Fruit fly (Drosophila melanogaster): Measurements from ENCODE around the gene Cdlc2.

The Cdlc2 gene

dm6 chr2L:1361771-1362632, 17.8 kb downstream of the Cdlc2 start, which contains the start of gene NLaz (continued):
- TF ChIP-seq HLH54F (GFP tag; optimal IDR thresholded peaks at IDR 0.05) (peak; percentile 2), CG2202 (tag; optimal IDR thresholded peaks at IDR 0.05) (no peak), gsb-n (tag; optimal IDR thresholded peaks at IDR 0.05) (no peak), NK7.1 (GFP tag; optimal IDR thresholded peaks at IDR 0.05) (no peak), Ravus (GFP tag; IDR thresholded peaks at IDR 0.05) (no peak), crp (GFP tag; optimal IDR thresholded peaks at IDR 0.05) (no peak), CG12942 (GFP tag; optimal IDR thresholded peaks at IDR 0.05) (no peak), run (tag; optimal IDR thresholded peaks at IDR 0.05) (no peak), CG12744 (GFP tag; optimal IDR thresholded peaks at IDR 0.05) (peak; percentile 37), CG4282 (GFP tag; optimal IDR thresholded peaks at IDR 0.05) (no peak), bbx (GFP tag; IDR thresholded peaks at IDR 0.05; ENCODE audit: partially characterized antibody) (peak; percentile 20; the same call in 1 of the 2 replicates), nau (GFP tag; optimal IDR thresholded peaks at IDR 0.05) (no peak), CG12104 (GFP tag; optimal IDR thresholded peaks at IDR 0.05) (no peak), E2f2 (GFP tag; IDR thresholded peaks at IDR 0.05) (no peak), Atf3 (GFP tag; optimal IDR thresholded peaks at IDR 0.05) (no peak), Xbp1 (GFP tag; optimal IDR thresholded peaks at IDR 0.05) (peak; percentile 53), Rx (GFP tag; IDR thresholded peaks at IDR 0.05) (no peak), bab2 (GFP tag; optimal IDR thresholded peaks at IDR 0.05) (peak; percentile 65), CG17186 (GFP tag; optimal IDR thresholded peaks at IDR 0.05) (no peak), zen (tag; optimal IDR thresholded peaks at IDR 0.05) (no peak), Camta (GFP tag; optimal IDR thresholded peaks at IDR 0.05) (no peak), slbo (GFP tag; IDR thresholded peaks at IDR 0.05) (peak; percentile 55), D19A (tag; optimal IDR thresholded peaks at IDR 0.05) (no peak), Antp (GFP tag; optimal IDR thresholded peaks at IDR 0.05) (peak; percentile 25), CG5245 (GFP tag; optimal IDR thresholded peaks at IDR 0.05) (peak; percentile 78), lmd (GFP tag; IDR thresholded peaks at IDR 0.05) (peak; percentile 78; the same call in 1 of the 2 replicates), lilli (GFP tag; optimal IDR thresholded peaks at IDR 0.05) (peak; percentile 25), CG17328 (GFP tag; IDR thresholded peaks at IDR 0.05) (peak; percentile 62), bsh (GFP tag; optimal IDR thresholded peaks at IDR 0.05) (no peak), az2 (GFP tag; optimal IDR thresholded peaks at IDR 0.05) (peak; percentile 60), Dp (GFP tag; optimal IDR thresholded peaks at IDR 0.05) (peak; percentile 4), fd3F (GFP tag; optimal IDR thresholded peaks at IDR 0.05) (peak; percentile 27), eve (GFP tag; optimal IDR thresholded peaks at IDR 0.05) (no peak), vfl (GFP tag; optimal IDR thresholded peaks at IDR 0.05) (no peak), CG17829 (tag; optimal IDR thresholded peaks at IDR 0.05) (no peak), Aef1 (GFP tag; IDR thresholded peaks at IDR 0.05) (peak; percentile 52; the same call in 1 of the 3 replicates), Abd-B (GFP tag; optimal IDR thresholded peaks at IDR 0.05) (no peak), croc (GFP tag; conservative IDR thresholded peaks at IDR 0.05) (no peak), CG4820 (GFP tag; optimal IDR thresholded peaks at IDR 0.05) (peak; percentile 50), HLH3B (GFP tag; IDR thresholded peaks at IDR 0.05) (peak; percentile 56; the same call in 1 of the 2 replicates), CG8944 (GFP tag; optimal IDR thresholded peaks at IDR 0.05) (no peak), CG5180 (GFP tag; optimal IDR thresholded peaks at IDR 0.05) (no peak), Side (GFP tag; optimal IDR thresholded peaks at IDR 0.05) (no peak), CoRest (tag; optimal IDR thresholded peaks at IDR 0.05) (peak; percentile 19), D19B (GFP tag; optimal IDR thresholded peaks at IDR 0.05) (no peak), CG34376 (GFP tag; optimal IDR thresholded peaks at IDR 0.05) (no peak), CG17568 (GFP tag; optimal IDR thresholded peaks at IDR 0.05) (no peak), h (optimal IDR thresholded peaks at IDR 0.05) (no peak), Hr51 (GFP tag; optimal IDR thresholded peaks at IDR 0.05) (peak in 1 of 2 experiments; percentile 34)
